Fruit fly (Drosophila melanogaster) whole organism: ENCODE measurements around the gene CG7202.

Source experiments
- CG8478 ChIP-seq: fragments of >200 bp; optimal IDR thresholded peaks from 2 replicates; lab custom pipeline; 2018; ENCODE audit warnings: inconsistent platforms
- Dll ChIP-seq: fragments of >200 bp; optimal IDR thresholded peaks from 2 replicates; lab custom pipeline; 2017
- EcR ChIP-seq, 2 experiments: fragments of >200 bp; optimal IDR thresholded peaks; 2 replicates each; lab custom pipeline; 2017; ENCODE audit warnings: missing biosample characterization in 2 of 2, missing genetic modification characterization in 2 of 2, missing genetic modification reagents in 2 of 2
- pan ChIP-seq: fragments of >200 bp; optimal IDR thresholded peaks from 2 replicates; lab custom pipeline; 2017
- usp ChIP-seq: fragments of >200 bp; optimal IDR thresholded peaks from 2 replicates; lab custom pipeline; 2017; ENCODE audit warnings: missing biosample characterization, missing genetic modification characterization, mixed read lengths

dm6 chr3L:21524071-21524889, 31.7 kb upstream of the CG7202 start:
- TF ChIP-seq CG8478 (lab: Kevin White, UChicago), result no peak
- no peak for TF ChIP-seq usp (GFP tag; lab: Kevin White, UChicago)
- TF ChIP-seq pan, result no peak
- no peak for TF ChIP-seq EcR (GFP tag; optimal IDR thresholded peaks at IDR 0.05; lab: Kevin White, UChicago)
- TF ChIP-seq Dll (lab: Kevin White, UChicago), result no peak
